Worm (Caenorhabditis elegans): ENCODE data around the gene sgk-1.
"Not testable (repeated sequence)": the region's sequence is repeated elsewhere in the genome, so short reads cannot be mapped to it uniquely, and the experiment has no call there.

sgk-1 gene

DNA sequence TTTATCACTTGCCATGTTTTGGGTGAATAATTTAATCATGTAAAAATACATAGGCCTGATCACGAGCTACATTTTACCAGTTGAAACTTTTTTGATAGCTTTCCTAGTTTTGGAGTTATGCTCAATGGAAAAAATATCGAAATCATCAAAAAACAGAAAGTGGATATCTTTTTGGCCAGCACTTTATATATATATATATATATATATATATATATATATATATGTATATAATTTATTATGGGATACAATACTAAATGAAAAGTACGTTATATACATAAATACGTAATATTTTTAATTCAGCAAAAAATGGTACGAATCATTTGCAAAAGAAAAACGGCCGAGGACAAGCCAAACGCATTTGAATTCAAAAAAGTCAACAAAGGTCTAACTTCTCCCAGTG, 42.2 kb downstream of the sgk-1 start, which contains the start of gene F23A7.3:
F23A7.3 (plus strand) TSS at position 301 of the 400 bp plus-strand sequence.
- TF ChIP-seq T26A8.4 (GFP tag; IDR thresholded peaks at IDR 0.05); ceh-20 (GFP tag; IDR thresholded peaks at IDR 0.05); F49E8.2 (tag; optimal IDR thresholded peaks at IDR 0.05; ENCODE audit: borderline replicate concordance): not testable (repeated sequence)

- TF ChIP-seq mep-1 (tag; optimal IDR thresholded peaks at IDR 0.05) (peak; percentile 30), hif-1 (tag; optimal IDR thresholded peaks at IDR 0.05) (peak in 1 of 2 experiments; percentile 9), hmg-1.1 (GFP tag; IDR thresholded peaks at IDR 0.05) (peak; percentile 48; the same call in 1 of the 2 replicates), ama-1 (optimal IDR thresholded peaks at IDR 0.05) (no peak), unc-130 (GFP tag; optimal IDR thresholded peaks at IDR 0.05) (no peak), nhr-11 (tag; optimal IDR thresholded peaks at IDR 0.05) (peak; percentile 3), mdl-1 (tag; optimal IDR thresholded peaks at IDR 0.05) (peak in 1 of 2 experiments; percentile 60), dmd-8 (GFP tag; IDR thresholded peaks at IDR 0.05) (no peak), nhr-10 (tag; optimal IDR thresholded peaks at IDR 0.05) (no peak), dmd-6 (GFP tag; IDR thresholded peaks at IDR 0.05) (peak; percentile 78), aha-1 (tag) (no peak), mxl-3 (GFP tag; optimal IDR thresholded peaks at IDR 0.05) (peak; percentile 24), nhr-42 (GFP tag; IDR thresholded peaks at IDR 0.05) (no peak), daf-16 (GFP tag; optimal IDR thresholded peaks at IDR 0.05) (no peak), daf-16 (tag; optimal IDR thresholded peaks at IDR 0.05) (peak; percentile 23), hlh-30 (tag; optimal IDR thresholded peaks at IDR 0.05; ENCODE audit: insufficient read depth) (peak; percentile 96), nhr-28 (tag; optimal IDR thresholded peaks at IDR 0.05) (peak; percentile 21), nhr-77 (tag; optimal IDR thresholded peaks at IDR 0.05) (peak; percentile 5), duxl-1 (tag; optimal IDR thresholded peaks at IDR 0.05; ENCODE audit: poor library complexity) (no peak), dve-1 (tag; optimal IDR thresholded peaks at IDR 0.05; ENCODE audit: insufficient read depth) (peak; percentile 40), skn-1 (tag; optimal IDR thresholded peaks at IDR 0.05) (no peak), daf-8 (GFP tag; IDR thresholded peaks at IDR 0.05) (no peak), F49E8.2 (tag; optimal IDR thresholded peaks at IDR 0.05; ENCODE audit: borderline replicate concordance) (no peak), mes-2 (tag; optimal IDR thresholded peaks at IDR 0.05; ENCODE audit: poor library complexity, severe bottlenecking) (no peak), hlh-11 (tag; optimal IDR thresholded peaks at IDR 0.05) (peak; percentile 37), ZK337.2 (GFP tag; IDR thresholded peaks at IDR 0.05) (no peak), T26A8.4 (GFP tag; IDR thresholded peaks at IDR 0.05) (0 out of 2 replicates have a peak, but pooled peaks have one; percentile 43), fos-1 (tag; optimal IDR thresholded peaks at IDR 0.05) (no peak)
These were observed 43.6 kb downstream of the sgk-1 start for ce11 chrX:16218306-16218705.

ce11 chrX:16217749-16218148, 44.2 kb downstream of the sgk-1 start:
- no peak for TF ChIP-seq arid-1 (GFP tag; conservative IDR thresholded peaks at IDR 0.05)
- TF ChIP-seq lin-38 (GFP tag; IDR thresholded peaks at IDR 0.05): no peak; the same call in 1 of the 2 replicates
- no peak for TF ChIP-seq unc-130 (GFP tag; optimal IDR thresholded peaks at IDR 0.05)
- TF ChIP-seq ceh-20 (GFP tag; IDR thresholded peaks at IDR 0.05): no peak
- no peak for TF ChIP-seq hlh-11 (tag; optimal IDR thresholded peaks at IDR 0.05)
- no peak for TF ChIP-seq set-16 (GFP tag; IDR thresholded peaks at IDR 0.05)
- TF ChIP-seq F26F4.8 (GFP tag; conservative IDR thresholded peaks at IDR 0.05): 0 out of 2 replicates have a peak, but pooled peaks have one; percentile 57
- no peak for TF ChIP-seq Y75B8A.6 (GFP tag; IDR thresholded peaks at IDR 0.05)
- no peak for TF ChIP-seq mep-1 (tag; optimal IDR thresholded peaks at IDR 0.05)
- TF ChIP-seq gei-8 (GFP tag; optimal IDR thresholded peaks at IDR 0.05): no peak
- TF ChIP-seq saeg-2 (GFP tag; IDR thresholded peaks at IDR 0.05): no peak
- TF ChIP-seq ZK546.5 (tag; optimal IDR thresholded peaks at IDR 0.05): no peak
- TF ChIP-seq Y5F2A.4 (GFP tag; optimal IDR thresholded peaks at IDR 0.05): no peak
- TF ChIP-seq zag-1 (tag; optimal IDR thresholded peaks at IDR 0.05): no peak
- no peak for TF ChIP-seq lin-39 (tag; optimal IDR thresholded peaks at IDR 0.05)
- no peak for TF ChIP-seq cey-2 (tag; optimal IDR thresholded peaks at IDR 0.05; ENCODE audit: borderline replicate concordance, insufficient read depth)
- TF ChIP-seq tag-97 (GFP tag; IDR thresholded peaks at IDR 0.05): no peak
- TF ChIP-seq mxl-3 (GFP tag; optimal IDR thresholded peaks at IDR 0.05): no peak
- peak; percentile 54; the same call in 1 of the 2 replicates for TF ChIP-seq snpc-1.2 (GFP tag; IDR thresholded peaks at IDR 0.05)
- TF ChIP-seq madf-5 (GFP tag; IDR thresholded peaks at IDR 0.05): no peak
- 0 out of 2 replicates have a peak, but pooled peaks have one; percentile 34 for TF ChIP-seq egl-43 (GFP tag; IDR thresholded peaks at IDR 0.05)
- TF ChIP-seq spr-3 (GFP tag; optimal IDR thresholded peaks at IDR 0.05): no peak
- no peak for TF ChIP-seq ztf-11 (tag; optimal IDR thresholded peaks at IDR 0.05)
- TF ChIP-seq lin-15B (tag; optimal IDR thresholded peaks at IDR 0.05): no peak
